Fruit fly (Drosophila melanogaster) whole organism, embryonic: ENCODE measurements around the gene ich.

ENCODE experiments used
- CG12071 ChIP-seq: fragments of 200-800 bp; sonication (Bioruptor generic); optimal IDR thresholded peaks from 3 replicates; lab custom pipeline; 2018; ENCODE audit warnings: missing biosample characterization, mild to moderate bottlenecking, missing genetic modification characterization
- CG12299 ChIP-seq: fragments of 200-800 bp; sonication (Bioruptor generic); optimal IDR thresholded peaks from 2 replicates; lab custom pipeline; 2018; ENCODE audit warnings: missing biosample characterization, mild to moderate bottlenecking, missing genetic modification characterization
- CG12769 ChIP-seq: fragments of 200-800 bp; sonication (Bioruptor generic); optimal IDR thresholded peaks from 2 replicates; lab custom pipeline; 2019; ENCODE audit warnings: missing biosample characterization, mild to moderate bottlenecking, missing genetic modification characterization, moderate library complexity
- CG13624 ChIP-seq: fragments of 200-800 bp; sonication (Bioruptor generic); optimal IDR thresholded peaks from 2 replicates; lab custom pipeline; 2016; ENCODE audit warnings: missing biosample characterization, missing genetic modification characterization
- CG14710 ChIP-seq: fragments of 200-800 bp; sonication (Bioruptor generic); optimal IDR thresholded peaks from 3 replicates; lab custom pipeline; 2019; ENCODE audit warnings: missing biosample characterization, mild to moderate bottlenecking, missing genetic modification characterization, moderate library complexity
- CG17361 ChIP-seq: fragments of 200-800 bp; sonication (Bioruptor generic); IDR thresholded peaks from 3 replicates; pipeline ENCODE4 v1.3.6; 2022; ENCODE audit warnings: missing biosample characterization, missing genetic modification characterization
- CG17385 ChIP-seq: fragments of 200-800 bp; sonication (Bioruptor generic); optimal IDR thresholded peaks from 3 replicates; lab custom pipeline; 2018; ENCODE audit warnings: missing biosample characterization, mild to moderate bottlenecking, missing genetic modification characterization
- CG30431 ChIP-seq: fragments of 200-800 bp; sonication (Bioruptor generic); optimal IDR thresholded peaks from 2 replicates; lab custom pipeline; 2017; ENCODE audit warnings: missing biosample characterization, missing genetic modification characterization
- CG34224 ChIP-seq: fragments of 200-800 bp; sonication (Bioruptor generic); IDR thresholded peaks from 3 replicates; pipeline ENCODE4 v1.3.6; 2022; ENCODE audit warnings: missing biosample characterization, missing genetic modification characterization; ENCODE audit not compliant: partially characterized antibody
- CG3838 ChIP-seq: fragments of 200-800 bp; sonication (Bioruptor generic); optimal IDR thresholded peaks from 3 replicates; lab custom pipeline; 2016; ENCODE audit warnings: missing biosample characterization, missing genetic modification characterization
- CG4404 ChIP-seq: fragments of 200-800 bp; sonication (Bioruptor generic); IDR thresholded peaks from 2 replicates; pipeline ENCODE4 v1.3.6; 2022; ENCODE audit warnings: missing biosample characterization, missing genetic modification characterization
- CG4854 ChIP-seq: fragments of 200-800 bp; sonication (Bioruptor generic); optimal IDR thresholded peaks from 2 replicates; lab custom pipeline; 2016; ENCODE audit warnings: missing biosample characterization, missing genetic modification characterization, inconsistent platforms
- CG6683 ChIP-seq: fragments of 200-800 bp; sonication (Bioruptor generic); optimal IDR thresholded peaks from 2 replicates; lab custom pipeline; 2017; ENCODE audit warnings: missing biosample characterization, mild to moderate bottlenecking, missing genetic modification characterization, missing genetic modification reagents
- CG8388 ChIP-seq: fragments of 200-800 bp; sonication (Bioruptor generic); optimal IDR thresholded peaks from 2 replicates; lab custom pipeline; 2019; ENCODE audit warnings: missing biosample characterization, mild to moderate bottlenecking, missing genetic modification characterization, moderate library complexity
- CG8944 ChIP-seq: fragments of 200-800 bp; sonication (Bioruptor generic); optimal IDR thresholded peaks from 3 replicates; lab custom pipeline; 2016; ENCODE audit warnings: missing biosample characterization, missing genetic modification characterization
- CG9817 ChIP-seq: fragments of 200-800 bp; sonication (Bioruptor generic); optimal IDR thresholded peaks from 2 replicates; lab custom pipeline; 2018; ENCODE audit warnings: missing biosample characterization, mild to moderate bottlenecking, missing genetic modification characterization, moderate library complexity
- Ets65A ChIP-seq: fragments of 200-800 bp; sonication (Bioruptor generic); peaks from one replicate; lab custom pipeline; 2016; ENCODE audit warnings: missing biosample characterization, missing genetic modification characterization
- Fer3 ChIP-seq: fragments of 200-800 bp; sonication (Bioruptor generic); optimal IDR thresholded peaks from 2 replicates; lab custom pipeline; 2018; ENCODE audit warnings: missing biosample characterization, mild to moderate bottlenecking, missing genetic modification characterization, moderate library complexity
- Gsc ChIP-seq: fragments of 200-800 bp; sonication (Bioruptor generic); IDR thresholded peaks from 2 replicates; pipeline ENCODE4 v1.3.6; 2022; ENCODE audit warnings: missing biosample characterization, missing genetic modification characterization
- Lim3 ChIP-seq: fragments of 200-800 bp; sonication (Bioruptor generic); IDR thresholded peaks from 2 replicates; pipeline ENCODE4 v1.3.6; 2022; ENCODE audit warnings: missing biosample characterization, missing genetic modification characterization
- MESR4 ChIP-seq: fragments of 200-800 bp; sonication (Bioruptor generic); optimal IDR thresholded peaks from 2 replicates; lab custom pipeline; 2018; ENCODE audit warnings: missing biosample characterization, mild to moderate bottlenecking, missing genetic modification characterization, moderate library complexity
- Mrtf ChIP-seq: fragments of 200-800 bp; sonication (Bioruptor generic); IDR thresholded peaks from 3 replicates; pipeline ENCODE4 v1.3.6; 2022; ENCODE audit warnings: missing biosample characterization, missing genetic modification characterization
- NK7.1 ChIP-seq: fragments of 200-800 bp; sonication (Bioruptor generic); optimal IDR thresholded peaks from 3 replicates; lab custom pipeline; 2016; ENCODE audit warnings: missing biosample characterization, missing genetic modification characterization
- Scr ChIP-seq: fragments of 200-800 bp; sonication (Bioruptor generic); IDR thresholded peaks from 2 replicates; pipeline ENCODE4 v1.3.6; 2022; ENCODE audit warnings: missing biosample characterization, missing genetic modification characterization; ENCODE audit not compliant: partially characterized antibody
- Sox100B ChIP-seq: fragments of 200-800 bp; sonication (Bioruptor generic); optimal IDR thresholded peaks from 3 replicates; lab custom pipeline; 2018; ENCODE audit warnings: missing biosample characterization, mild to moderate bottlenecking, missing genetic modification characterization
- Trl ChIP-seq, 3 experiments: fragments of >200 bp in 2 of 3; fragments of 200-800 bp in 1 of 3; sonication (Bioruptor generic) in 1 of 3; optimal IDR thresholded peaks; 2 replicates in 1 of 3; 3 replicates in 2 of 3; lab custom pipeline; 2016 to 2017; ENCODE audit warnings: missing biosample characterization in 1 of 3, missing genetic modification characterization in 1 of 3
- Xrp1 ChIP-seq: fragments of 200-800 bp; sonication (Bioruptor generic); IDR thresholded peaks from 2 replicates; pipeline ENCODE4 v1.3.6; 2022; ENCODE audit warnings: missing biosample characterization, missing genetic modification characterization
- ab ChIP-seq: fragments of 200-800 bp; sonication (Bioruptor generic); optimal IDR thresholded peaks from 2 replicates; lab custom pipeline; 2016; ENCODE audit warnings: missing biosample characterization, missing genetic modification characterization
- aop ChIP-seq: fragments of 200-800 bp; sonication (Bioruptor generic); IDR thresholded peaks from 2 replicates; pipeline ENCODE4 v1.3.6; 2022; ENCODE audit warnings: missing biosample characterization, missing genetic modification characterization
- bowl ChIP-seq: fragments of 200-800 bp; sonication (Bioruptor generic); IDR thresholded peaks from 2 replicates; pipeline ENCODE4 v1.3.6; 2022; ENCODE audit warnings: missing biosample characterization, missing genetic modification characterization
- dpn ChIP-seq, 2 experiments: fragments of 200-800 bp; sonication (Bioruptor generic); optimal IDR thresholded peaks; 3 replicates each; lab custom pipeline; 2016; ENCODE audit warnings: missing biosample characterization in 2 of 2, missing genetic modification characterization in 2 of 2
- fd3F ChIP-seq: fragments of 200-800 bp; sonication (Bioruptor generic); optimal IDR thresholded peaks from 2 replicates; lab custom pipeline; 2018; ENCODE audit warnings: missing biosample characterization, mild to moderate bottlenecking, missing genetic modification characterization, moderate library complexity
- gcm2 ChIP-seq: fragments of 200-800 bp; sonication (Bioruptor generic); optimal IDR thresholded peaks from 2 replicates; lab custom pipeline; 2016; ENCODE audit warnings: missing biosample characterization, missing genetic modification characterization
- gt ChIP-seq: fragments of 200-800 bp; sonication (Bioruptor generic); IDR thresholded peaks from 2 replicates; pipeline ENCODE4 v1.3.6; 2022; ENCODE audit warnings: missing biosample characterization, missing genetic modification characterization
- hth ChIP-seq: fragments of >200 bp; optimal IDR thresholded peaks from 2 replicates; lab custom pipeline; 2017; ENCODE audit warnings: inconsistent platforms
- jing ChIP-seq: fragments of 200-800 bp; sonication (Bioruptor generic); optimal IDR thresholded peaks from 2 replicates; lab custom pipeline; 2018; ENCODE audit warnings: missing biosample characterization, mild to moderate bottlenecking, missing genetic modification characterization
- knrl ChIP-seq: fragments of 200-800 bp; sonication (Bioruptor generic); IDR thresholded peaks from 3 replicates; pipeline ENCODE4 v1.3.6; 2022; ENCODE audit warnings: missing biosample characterization, missing genetic modification characterization; ENCODE audit not compliant: partially characterized antibody
- lilli ChIP-seq: fragments of 200-800 bp; sonication (Bioruptor generic); optimal IDR thresholded peaks from 3 replicates; lab custom pipeline; 2016; ENCODE audit warnings: missing biosample characterization, missing genetic modification characterization
- nmo ChIP-seq: fragments of 200-800 bp; sonication (Bioruptor generic); optimal IDR thresholded peaks from 2 replicates; lab custom pipeline; 2018; ENCODE audit warnings: missing biosample characterization, mild to moderate bottlenecking, missing genetic modification characterization, moderate library complexity
- prd ChIP-seq, 3 experiments: fragments of >200 bp in 2 of 3; fragments of 200-800 bp in 1 of 3; sonication (Bioruptor generic) in 1 of 3; optimal IDR thresholded peaks in 2 of 3; IDR thresholded peaks in 1 of 3; 2 replicates in 2 of 3; 3 replicates in 1 of 3; pipeline versions ENCODE4 v1.3.6 to Lab custom; 2017 to 2022; ENCODE audit warnings: missing biosample characterization in 1 of 3, missing genetic modification characterization in 1 of 3
- pros ChIP-seq: fragments of 200-800 bp; sonication (Bioruptor generic); optimal IDR thresholded peaks from 3 replicates; lab custom pipeline; 2019; ENCODE audit warnings: missing biosample characterization, mild to moderate bottlenecking, missing genetic modification characterization, moderate library complexity
- sens ChIP-seq: fragments of 200-800 bp; sonication (Bioruptor generic); peaks from one replicate; lab custom pipeline; 2016; ENCODE audit warnings: missing biosample characterization, missing genetic modification characterization
- sna ChIP-seq: fragments of 200-800 bp; sonication (Bioruptor generic); IDR thresholded peaks from 2 replicates; pipeline ENCODE4 v1.3.6; 2022; ENCODE audit warnings: missing biosample characterization, missing genetic modification characterization; ENCODE audit not compliant: partially characterized antibody
- tll ChIP-seq, 2 experiments: fragments of 200-800 bp in 1 of 2; fragments of >200 bp in 1 of 2; sonication (Bioruptor generic) in 1 of 2; optimal IDR thresholded peaks; 2 replicates each; lab custom pipeline; 2017 to 2019; ENCODE audit warnings: missing biosample characterization in 2 of 2, missing genetic modification characterization in 2 of 2, mild to moderate bottlenecking in 1 of 2, moderate library complexity in 1 of 2
- wor ChIP-seq: fragments of 200-800 bp; sonication (Bioruptor generic); IDR thresholded peaks from 2 replicates; pipeline ENCODE4 v1.3.6; 2022; ENCODE audit warnings: missing biosample characterization, missing genetic modification characterization

The ich gene

dm6 chr3R:8931777-8932345, 31.0 kb downstream of the ich start, which contains the start of gene pyd (continued):
- TF ChIP-seq Lim3 (no peak), CG13624 (GFP tag; lab: Kevin White, UChicago) (peak; percentile 71), CG3838 (GFP tag; lab: Kevin White, UChicago) (no peak), tll (GFP tag; optimal IDR thresholded peaks at IDR 0.05; lab: Kevin White, UChicago) (peak; percentile 17 to 71), bowl (no peak; the same call in 1 of the 2 replicates), aop (GFP tag; lab: Robert Waterston, UW) (no peak), CG30431 (no peak), CG12299 (tag; lab: Kevin White, UChicago) (peak; percentile 49), MESR4 (GFP tag; lab: Kevin White, UChicago) (peak; percentile 2), knrl (no peak; the same call in 2 of the 3 replicates), Gsc (no peak), sna (peak; percentile 61; the same call in 1 of the 2 replicates), fd3F (GFP tag; lab: Kevin White, UChicago) (peak; percentile 14), Mrtf (GFP tag; lab: Robert Waterston, UW) (no peak), CG14710 (tag; lab: Kevin White, UChicago) (peak; percentile 74)

- TF ChIP-seq CG4404 (0 out of 2 replicates have a peak, but pooled peaks have one; percentile 13), CG4854 (GFP tag; lab: Kevin White, UChicago) (no peak), sens (GFP tag; lab: Kevin White, UChicago) (peak; percentile 37), CG17385 (peak; percentile 38), Ets65A (peak; percentile 52), Fer3 (no peak), Scr (GFP tag; lab: Robert Waterston, UW) (no peak)
- TF ChIP-seq, all 482 proteins: peak for 4
Observed at dm6 chr3R:8931064-8931419, 31.8 kb downstream of the ich start.

- TF ChIP-seq CG8944 (GFP tag; lab: Kevin White, UChicago), result peak; percentile 11
- TF ChIP-seq ab (GFP tag; lab: Kevin White, UChicago), result no peak
- peak; percentile 13 for TF ChIP-seq nmo (GFP tag; lab: Kevin White, UChicago)
- TF ChIP-seq CG17361 (GFP tag; lab: Robert Waterston, UW), result peak; percentile 39; the same call in 1 of the 3 replicates
- TF ChIP-seq hth (lab: Kevin White, UChicago), result no peak
- 0 out of 2 replicates have a peak, but pooled peaks have one; percentile 17 for TF ChIP-seq gt (GFP tag; lab: Robert Waterston, UW)
- TF ChIP-seq NK7.1 (GFP tag; lab: Kevin White, UChicago), result no peak
- no peak for TF ChIP-seq pros (GFP tag; lab: Kevin White, UChicago)
- TF ChIP-seq Xrp1 (GFP tag; lab: Robert Waterston, UW), result peak; percentile 53; the same call in 1 of the 2 replicates
- no peak for TF ChIP-seq CG12071 (GFP tag; lab: Kevin White, UChicago)
- peak; percentile 33 for TF ChIP-seq lilli (GFP tag; lab: Kevin White, UChicago)
- no peak for TF ChIP-seq CG34224 (GFP tag; lab: Robert Waterston, UW)
- peak; percentile 49 for TF ChIP-seq CG9817
- TF ChIP-seq Sox100B, result no peak
- no peak for TF ChIP-seq gcm2 (GFP tag; lab: Kevin White, UChicago)
- TF ChIP-seq CG8388 (GFP tag; lab: Kevin White, UChicago), result peak; percentile 1
- no peak for TF ChIP-seq CG6683
- no peak for TF ChIP-seq jing (GFP tag; lab: Kevin White, UChicago)
- TF ChIP-seq prd (optimal IDR thresholded peaks at IDR 0.05; lab: Kevin White, UChicago), result no peak
- TF ChIP-seq prd (GFP tag; IDR thresholded peaks at IDR 0.05; lab: Robert Waterston, UW), result peak; percentile 43; the same call in 1 of the 3 replicates
- peak; percentile 52 for TF ChIP-seq CG12769 (tag; lab: Kevin White, UChicago)
- peak in 1 of 2 experiments; percentile 43 for TF ChIP-seq dpn (GFP tag; optimal IDR thresholded peaks at IDR 0.05; lab: Kevin White, UChicago)
- no peak for TF ChIP-seq CG4854 (GFP tag; lab: Kevin White, UChicago)
- no peak for TF ChIP-seq Trl (optimal IDR thresholded peaks at IDR 0.05; lab: Kevin White, UChicago)
- TF ChIP-seq Trl (GFP tag; optimal IDR thresholded peaks at IDR 0.05; lab: Kevin White, UChicago), result no peak
- no peak for TF ChIP-seq wor
Observed at dm6 chr3R:8930165-8931063, 32.4 kb downstream of the ich start.
